Worm (Caenorhabditis elegans): ENCODE results near the gene F19G12.11.

Gene F19G12.11

ce11 chrX:1446593-1447141 is 20.3 kb upstream of the F19G12.11 start, which contains the start of gene zfp-3:
Gene zfp-3 (minus strand): TSS chrX:1446643.
- TF ChIP-seq elt-3 (tag; optimal IDR thresholded peaks at IDR 0.05) (no peak), ceh-16 (tag; optimal IDR thresholded peaks at IDR 0.05) (peak; percentile 44), egl-27 (tag; optimal IDR thresholded peaks at IDR 0.05) (peak; percentile 94), Y55F3AM.14 (GFP tag; optimal IDR thresholded peaks at IDR 0.05) (peak; percentile 60), unc-62 (GFP tag; optimal IDR thresholded peaks at IDR 0.05) (peak; percentile 48), sma-3 (GFP tag; optimal IDR thresholded peaks at IDR 0.05) (peak; percentile 94), mdl-1 (tag; optimal IDR thresholded peaks at IDR 0.05) (peak; percentile 97), unc-39 (tag; optimal IDR thresholded peaks at IDR 0.05) (no peak), nhr-25 (tag; optimal IDR thresholded peaks at IDR 0.05) (peak; percentile 96), C34F6.9 (tag; optimal IDR thresholded peaks at IDR 0.05) (peak; percentile 98), lin-39 (tag; optimal IDR thresholded peaks at IDR 0.05) (peak; percentile 36), nhr-10 (tag; optimal IDR thresholded peaks at IDR 0.05) (peak; percentile 53), ztf-1 (GFP tag; conservative IDR thresholded peaks at IDR 0.05) (no peak), ZK546.5 (tag; optimal IDR thresholded peaks at IDR 0.05) (peak; percentile 69), unc-55 (GFP tag; optimal IDR thresholded peaks at IDR 0.05) (peak; percentile 97), blmp-1 (tag; optimal IDR thresholded peaks at IDR 0.05; ENCODE audit: insufficient read depth) (peak; percentile 84), ztf-11 (tag; optimal IDR thresholded peaks at IDR 0.05) (peak; percentile 14), F13H6.1 (tag; optimal IDR thresholded peaks at IDR 0.05) (peak; percentile 98), alr-1 (tag; optimal IDR thresholded peaks at IDR 0.05) (no peak), sem-4 (tag; optimal IDR thresholded peaks at IDR 0.05) (peak; percentile 87), mab-5 (tag; optimal IDR thresholded peaks at IDR 0.05) (peak; percentile 92), ama-1 (optimal IDR thresholded peaks at IDR 0.05) (peak; percentile 62), dmd-4 (tag; optimal IDR thresholded peaks at IDR 0.05) (no peak), nhr-12 (tag; optimal IDR thresholded peaks at IDR 0.05) (no peak), nhr-21 (tag; optimal IDR thresholded peaks at IDR 0.05) (peak; percentile 95), fos-1 (tag; optimal IDR thresholded peaks at IDR 0.05) (peak; percentile 97), lin-13 (GFP tag; optimal IDR thresholded peaks at IDR 0.05) (peak; percentile 86), lin-11 (tag; optimal IDR thresholded peaks at IDR 0.05) (peak; percentile 97), nhr-237 (tag; optimal IDR thresholded peaks at IDR 0.05) (peak; percentile 75), R02D3.7 (tag; optimal IDR thresholded peaks at IDR 0.05) (peak; percentile 12), snpc-4 (tag; optimal IDR thresholded peaks at IDR 0.05) (peak; percentile 84), ceh-82 (tag; optimal IDR thresholded peaks at IDR 0.05) (no peak), gmeb-1 (tag; optimal IDR thresholded peaks at IDR 0.05) (peak; percentile 85), nhr-6 (tag; optimal IDR thresholded peaks at IDR 0.05) (peak; percentile 93), peb-1 (tag; optimal IDR thresholded peaks at IDR 0.05) (no peak), mbf-1 (tag; optimal IDR thresholded peaks at IDR 0.05) (no peak), nhr-77 (tag; optimal IDR thresholded peaks at IDR 0.05) (peak; percentile 36), elt-1 (tag; optimal IDR thresholded peaks at IDR 0.05) (no peak), nhr-11 (tag; optimal IDR thresholded peaks at IDR 0.05) (no peak), aly-2 (tag; optimal IDR thresholded peaks at IDR 0.05) (no peak), zag-1 (tag; optimal IDR thresholded peaks at IDR 0.05) (peak; percentile 92), nhr-129 (tag; optimal IDR thresholded peaks at IDR 0.05) (peak; percentile 96), skn-1 (tag; optimal IDR thresholded peaks at IDR 0.05) (peak; percentile 66), sma-9 (GFP tag; optimal IDR thresholded peaks at IDR 0.05) (peak; percentile 96), sma-9 (tag; optimal IDR thresholded peaks at IDR 0.05) (no peak), crh-2 (tag; optimal IDR thresholded peaks at IDR 0.05) (peak; percentile 94), nhr-23 (tag; optimal IDR thresholded peaks at IDR 0.05) (no peak), ztf-4 (tag; optimal IDR thresholded peaks at IDR 0.05) (peak; percentile 93), lsy-2 (tag; optimal IDR thresholded peaks at IDR 0.05) (peak; percentile 77 to 94)

All from whole organism, L2 larva.